Fruit fly (Drosophila melanogaster) whole organism, embryonic: ENCODE results near the gene Vajk3.

Experiments used
- Asciz ChIP-seq: fragments of 200-800 bp; sonication (Bioruptor generic); optimal IDR thresholded peaks from 2 replicates; lab custom pipeline; 2017; ENCODE audit warnings: missing biosample characterization, mild to moderate bottlenecking, missing genetic modification characterization, missing genetic modification reagents
- Bdp1 ChIP-seq: fragments of 200-800 bp; sonication (Bioruptor generic); optimal IDR thresholded peaks from 3 replicates; lab custom pipeline; 2016; ENCODE audit warnings: missing biosample characterization, missing genetic modification characterization
- CG10147 ChIP-seq: fragments of 200-800 bp; sonication (Bioruptor generic); optimal IDR thresholded peaks from 2 replicates; lab custom pipeline; 2019; ENCODE audit warnings: missing biosample characterization, mild to moderate bottlenecking, missing genetic modification characterization, moderate library complexity
- CG1024 ChIP-seq: fragments of 200-800 bp; sonication (Bioruptor generic); IDR thresholded peaks from 2 replicates; pipeline ENCODE4 v1.3.6; 2022; ENCODE audit warnings: missing biosample characterization, missing genetic modification characterization
- CG10543 ChIP-seq: fragments of 200-800 bp; sonication (Bioruptor generic); optimal IDR thresholded peaks from 3 replicates; lab custom pipeline; 2017; ENCODE audit warnings: missing biosample characterization, mild to moderate bottlenecking, missing genetic modification characterization, moderate library complexity
- CG11247 ChIP-seq: fragments of 200-800 bp; sonication (Bioruptor generic); IDR thresholded peaks from 2 replicates; pipeline ENCODE4 v1.3.6; 2022; ENCODE audit warnings: missing biosample characterization, missing genetic modification characterization
- CG11723 ChIP-seq: fragments of 200-800 bp; sonication (Bioruptor generic); optimal IDR thresholded peaks from 2 replicates; lab custom pipeline; 2017; ENCODE audit warnings: missing biosample characterization, mild to moderate bottlenecking, missing genetic modification characterization
- CG12071 ChIP-seq: fragments of 200-800 bp; sonication (Bioruptor generic); optimal IDR thresholded peaks from 3 replicates; lab custom pipeline; 2018; ENCODE audit warnings: missing biosample characterization, mild to moderate bottlenecking, missing genetic modification characterization
- CG12236 ChIP-seq: fragments of 200-800 bp; sonication (Bioruptor generic); optimal IDR thresholded peaks from 2 replicates; lab custom pipeline; 2016; ENCODE audit warnings: missing biosample characterization, missing genetic modification characterization
- CG13775 ChIP-seq: fragments of 200-800 bp; sonication (Bioruptor generic); optimal IDR thresholded peaks from 3 replicates; lab custom pipeline; 2017; ENCODE audit warnings: missing biosample characterization, mild to moderate bottlenecking, missing genetic modification characterization
- CG14050 ChIP-seq: fragments of 200-800 bp; sonication (Bioruptor generic); IDR thresholded peaks from 3 replicates; pipeline ENCODE4 v1.3.6; 2022; ENCODE audit warnings: missing biosample characterization, missing genetic modification characterization
- CG15601 ChIP-seq: fragments of 200-800 bp; sonication (Bioruptor generic); optimal IDR thresholded peaks from 3 replicates; lab custom pipeline; 2019; ENCODE audit warnings: missing biosample characterization, mild to moderate bottlenecking, missing genetic modification characterization, moderate library complexity
- CG17359 ChIP-seq: fragments of 200-800 bp; sonication (Bioruptor generic); optimal IDR thresholded peaks from 3 replicates; lab custom pipeline; 2018; ENCODE audit warnings: missing biosample characterization, mild to moderate bottlenecking, missing genetic modification characterization, moderate library complexity
- CG17612 ChIP-seq: fragments of 200-800 bp; sonication (Bioruptor generic); IDR thresholded peaks from 2 replicates; pipeline ENCODE4 v1.3.6; 2022; ENCODE audit warnings: missing biosample characterization, missing genetic modification characterization
- CG2120 ChIP-seq: fragments of 200-800 bp; sonication (Bioruptor generic); optimal IDR thresholded peaks from 3 replicates; lab custom pipeline; 2016; ENCODE audit warnings: missing biosample characterization, missing genetic modification characterization
- CG34224 ChIP-seq: fragments of 200-800 bp; sonication (Bioruptor generic); IDR thresholded peaks from 3 replicates; pipeline ENCODE4 v1.3.6; 2022; ENCODE audit warnings: missing biosample characterization, missing genetic modification characterization; ENCODE audit not compliant: partially characterized antibody
- CG4328 ChIP-seq: fragments of 200-800 bp; sonication (Bioruptor generic); optimal IDR thresholded peaks from 3 replicates; lab custom pipeline; 2017; ENCODE audit warnings: missing biosample characterization, missing genetic modification reagents, missing genetic modification characterization
- CG8765 ChIP-seq: fragments of 200-800 bp; sonication (Bioruptor generic); IDR thresholded peaks from 2 replicates; pipeline ENCODE4 v1.3.6; 2022; ENCODE audit warnings: missing biosample characterization, missing genetic modification characterization
- CG8944 ChIP-seq: fragments of 200-800 bp; sonication (Bioruptor generic); optimal IDR thresholded peaks from 3 replicates; lab custom pipeline; 2016; ENCODE audit warnings: missing biosample characterization, missing genetic modification characterization
- CoRest ChIP-seq: fragments of 200-800 bp; sonication (Bioruptor generic); optimal IDR thresholded peaks from 3 replicates; lab custom pipeline; 2018; ENCODE audit warnings: missing biosample characterization, mild to moderate bottlenecking, missing genetic modification characterization, moderate library complexity
- CrebB ChIP-seq: fragments of 200-800 bp; sonication (Bioruptor generic); optimal IDR thresholded peaks from 3 replicates; lab custom pipeline; 2018; ENCODE audit warnings: missing biosample characterization, mild to moderate bottlenecking, missing genetic modification characterization
- Dad ChIP-seq: fragments of 200-800 bp; sonication (Bioruptor generic); optimal IDR thresholded peaks from 3 replicates; lab custom pipeline; 2016; ENCODE audit warnings: missing biosample characterization, missing genetic modification characterization
- Dfd ChIP-seq, 2 experiments: fragments of >200 bp; optimal IDR thresholded peaks; 2 replicates each; lab custom pipeline; 2017; ENCODE audit warnings: missing biosample characterization in 2 of 2, missing genetic modification characterization in 2 of 2
- Gug ChIP-seq: fragments of 200-800 bp; sonication (Bioruptor generic); IDR thresholded peaks from 4 replicates; pipeline ENCODE4 v1.3.6; 2022; ENCODE audit warnings: missing biosample characterization, missing genetic modification characterization
- Hsf ChIP-seq: fragments of 200-800 bp; sonication (Bioruptor generic); optimal IDR thresholded peaks from 3 replicates; lab custom pipeline; 2016; ENCODE audit warnings: missing biosample characterization, missing genetic modification characterization
- Kr ChIP-seq: fragments of 200-800 bp; sonication (Bioruptor generic); optimal IDR thresholded peaks from 2 replicates; lab custom pipeline; 2017; ENCODE audit warnings: missing biosample characterization, mild to moderate bottlenecking, missing genetic modification characterization
- MESR4 ChIP-seq: fragments of 200-800 bp; sonication (Bioruptor generic); optimal IDR thresholded peaks from 2 replicates; lab custom pipeline; 2018; ENCODE audit warnings: missing biosample characterization, mild to moderate bottlenecking, missing genetic modification characterization, moderate library complexity
- Mad ChIP-seq: fragments of 200-800 bp; sonication (Bioruptor generic); optimal IDR thresholded peaks from 2 replicates; lab custom pipeline; 2016; ENCODE audit warnings: missing biosample characterization, missing genetic modification characterization
- Med ChIP-seq: fragments of 200-800 bp; sonication (Bioruptor generic); peaks from one replicate; lab custom pipeline; 2016; ENCODE audit warnings: missing biosample characterization, missing genetic modification characterization, mild to moderate bottlenecking, inconsistent platforms, moderate library complexity
- Oli ChIP-seq: fragments of 200-800 bp; sonication (Bioruptor generic); optimal IDR thresholded peaks from 2 replicates; lab custom pipeline; 2018; ENCODE audit warnings: missing biosample characterization, mild to moderate bottlenecking, missing genetic modification characterization, moderate library complexity
- Optix ChIP-seq: fragments of 200-800 bp; sonication (Bioruptor generic); IDR thresholded peaks from 3 replicates; pipeline ENCODE4 v1.3.6; 2022; ENCODE audit warnings: missing biosample characterization, missing genetic modification characterization
- Ravus ChIP-seq: fragments of 200-800 bp; sonication (Bioruptor generic); IDR thresholded peaks from 2 replicates; pipeline ENCODE4 v1.3.6; 2022; ENCODE audit warnings: missing biosample characterization, missing genetic modification characterization
- Spps ChIP-seq: fragments of 200-800 bp; sonication (Bioruptor generic); optimal IDR thresholded peaks from 2 replicates; lab custom pipeline; 2018; ENCODE audit warnings: missing biosample characterization, mild to moderate bottlenecking, missing genetic modification characterization
- ac ChIP-seq: fragments of 200-800 bp; sonication (Bioruptor generic); optimal IDR thresholded peaks from 3 replicates; lab custom pipeline; 2017; ENCODE audit warnings: missing biosample characterization, mild to moderate bottlenecking, missing genetic modification characterization
- az2 ChIP-seq: fragments of 200-800 bp; sonication (Bioruptor generic); optimal IDR thresholded peaks from 3 replicates; lab custom pipeline; 2016; ENCODE audit warnings: missing biosample characterization, missing genetic modification characterization
- cad ChIP-seq: fragments of >200 bp; optimal IDR thresholded peaks from 2 replicates; lab custom pipeline; 2017; ENCODE audit warnings: missing biosample characterization, missing genetic modification characterization
- chinmo ChIP-seq: fragments of 200-800 bp; sonication (Bioruptor generic); IDR thresholded peaks from 4 replicates; pipeline ENCODE4 v1.3.6; 2022; ENCODE audit warnings: missing biosample characterization, missing genetic modification characterization; ENCODE audit not compliant: partially characterized antibody
- croc ChIP-seq: fragments of 200-800 bp; sonication (Bioruptor generic); conservative IDR thresholded peaks from 3 replicates; pipeline ENCODE4 v1.3.6; 2022; ENCODE audit warnings: missing biosample characterization, missing genetic modification characterization
- hkb ChIP-seq, 2 experiments: fragments of 200-800 bp in 1 of 2; fragments of >200 bp in 1 of 2; sonication (Bioruptor generic) in 1 of 2; IDR thresholded peaks in 1 of 2; optimal IDR thresholded peaks in 1 of 2; 2 replicates each; pipeline versions ENCODE4 v1.3.6 to Lab custom; 2017 to 2022; ENCODE audit warnings: missing biosample characterization in 1 of 2, missing genetic modification characterization in 1 of 2
- inv ChIP-seq: fragments of 200-800 bp; sonication (Bioruptor generic); IDR thresholded peaks from 2 replicates; pipeline ENCODE4 v1.3.6; 2022; ENCODE audit warnings: missing biosample characterization, missing genetic modification characterization; ENCODE audit not compliant: partially characterized antibody
- pan ChIP-seq, 4 experiments: fragments of >200 bp in 3 of 4; fragments of 200-800 bp in 1 of 4; sonication (Bioruptor generic) in 1 of 4; optimal IDR thresholded peaks in 3 of 4; IDR thresholded peaks in 1 of 4; 2 replicates each; pipeline versions ENCODE4 v1.3.6 to Lab custom; 2017 to 2022; ENCODE audit warnings: missing biosample characterization in 2 of 4, missing genetic modification characterization in 2 of 4, mixed read lengths in 1 of 4
- pros ChIP-seq: fragments of 200-800 bp; sonication (Bioruptor generic); optimal IDR thresholded peaks from 3 replicates; lab custom pipeline; 2019; ENCODE audit warnings: missing biosample characterization, mild to moderate bottlenecking, missing genetic modification characterization, moderate library complexity
- pum ChIP-seq: fragments of 200-800 bp; sonication (Bioruptor generic); optimal IDR thresholded peaks from 2 replicates; lab custom pipeline; 2016; ENCODE audit warnings: missing biosample characterization, missing genetic modification characterization
- seq ChIP-seq: fragments of 200-800 bp; sonication (Bioruptor generic); IDR thresholded peaks from 2 replicates; pipeline ENCODE4 v1.3.6; 2022; ENCODE audit warnings: missing biosample characterization, missing genetic modification characterization
- sim ChIP-seq: fragments of 200-800 bp; sonication (Bioruptor generic); IDR thresholded peaks from 2 replicates; pipeline ENCODE4 v1.3.6; 2022; ENCODE audit warnings: missing biosample characterization, missing genetic modification characterization
- slou ChIP-seq: fragments of 200-800 bp; sonication (Bioruptor generic); optimal IDR thresholded peaks from 3 replicates; lab custom pipeline; 2016; ENCODE audit warnings: missing biosample characterization, missing genetic modification characterization
- tgo ChIP-seq: fragments of 200-800 bp; sonication (Bioruptor generic); IDR thresholded peaks from 3 replicates; pipeline ENCODE4 v1.3.6; 2022; ENCODE audit warnings: missing biosample characterization, missing genetic modification characterization
- trh ChIP-seq: fragments of 200-800 bp; sonication (Bioruptor generic); optimal IDR thresholded peaks from 2 replicates; lab custom pipeline; 2016; ENCODE audit warnings: missing biosample characterization, missing genetic modification characterization
- zfh1 ChIP-seq: fragments of 200-800 bp; sonication (Bioruptor generic); IDR thresholded peaks from 3 replicates; pipeline ENCODE4 v1.3.6; 2022; ENCODE audit warnings: missing biosample characterization, missing genetic modification characterization

Gene Vajk3

dm6 chr2L:13904331-13904911 is 42.9 kb downstream of the Vajk3 start, which contains the start of gene Smg5 (continued):
- TF ChIP-seq CG2120 (GFP tag; lab: Kevin White, UChicago) = peak; percentile 98
- TF ChIP-seq Dfd (GFP tag; optimal IDR thresholded peaks at IDR 0.05; lab: Kevin White, UChicago) = peak in 1 of 2 experiments; percentile 2
- TF ChIP-seq Spps = peak; percentile 25
- peak; percentile 89 for TF ChIP-seq Bdp1
- TF ChIP-seq ac (GFP tag; lab: Kevin White, UChicago) = peak; percentile 37
- TF ChIP-seq hkb (optimal IDR thresholded peaks at IDR 0.05; lab: Kevin White, UChicago) = peak; percentile 96
- TF ChIP-seq hkb (GFP tag; IDR thresholded peaks at IDR 0.05; lab: Robert Waterston, UW) = peak; percentile 91
- TF ChIP-seq cad (GFP tag; lab: Kevin White, UChicago) = no peak
- peak; percentile 79 for TF ChIP-seq CG11723 (GFP tag; lab: Kevin White, UChicago)
- peak; percentile 88 for TF ChIP-seq CG17612
- no peak for TF ChIP-seq pan (optimal IDR thresholded peaks at IDR 0.05; lab: Kevin White, UChicago)
- TF ChIP-seq pan (GFP tag; optimal IDR thresholded peaks at IDR 0.05 in 1 of 2, IDR thresholded peaks at IDR 0.05 in 1 of 2) = peak in 1 of 2 experiments; percentile 94
- no peak for TF ChIP-seq CG12071 (GFP tag; lab: Kevin White, UChicago)
- TF ChIP-seq pum (GFP tag; lab: Kevin White, UChicago) = peak; percentile 94
- TF ChIP-seq CrebB (tag; lab: Kevin White, UChicago) = peak; percentile 51
- TF ChIP-seq Optix (GFP tag; lab: Robert Waterston, UW) = peak; percentile 99
- peak; percentile 55; the same call in 1 of the 2 replicates for TF ChIP-seq sim (GFP tag; lab: Robert Waterston, UW)
- TF ChIP-seq MESR4 (GFP tag; lab: Kevin White, UChicago) = peak; percentile 88
- peak; percentile 95 for TF ChIP-seq Mad (GFP tag; lab: Kevin White, UChicago)
- TF ChIP-seq tgo (GFP tag; lab: Robert Waterston, UW) = peak; percentile 96
- TF ChIP-seq Dad (GFP tag; lab: Kevin White, UChicago) = peak; percentile 97
- peak; percentile 76 for TF ChIP-seq trh (GFP tag; lab: Kevin White, UChicago)
- peak; percentile 83 for TF ChIP-seq Oli (tag; lab: Kevin White, UChicago)
- TF ChIP-seq CG8944 (GFP tag; lab: Kevin White, UChicago) = peak; percentile 96
- peak; percentile 87 for TF ChIP-seq CG10543
- no peak for TF ChIP-seq Kr (GFP tag; lab: Kevin White, UChicago)
- peak; percentile 91 for TF ChIP-seq Gug (GFP tag; lab: Robert Waterston, UW)
- TF ChIP-seq CoRest = peak; percentile 94
- peak; percentile 99 for TF ChIP-seq Med
- peak; percentile 92 for TF ChIP-seq CG1024 (GFP tag; lab: Robert Waterston, UW)
- TF ChIP-seq pros (GFP tag; lab: Kevin White, UChicago) = no peak
- TF ChIP-seq slou (GFP tag; lab: Kevin White, UChicago) = peak; percentile 81
- peak; percentile 67 for TF ChIP-seq Ravus (GFP tag; lab: Robert Waterston, UW)
- peak; percentile 98 for TF ChIP-seq Hsf (GFP tag; lab: Kevin White, UChicago)
- peak; percentile 96 for TF ChIP-seq CG11247 (GFP tag; lab: Robert Waterston, UW)
- TF ChIP-seq croc = peak; percentile 95
- TF ChIP-seq chinmo = peak; percentile 88; the same call in 1 of the 4 replicates
- TF ChIP-seq seq (GFP tag; lab: Robert Waterston, UW) = peak; percentile 86
- TF ChIP-seq CG14050 (GFP tag; lab: Robert Waterston, UW) = peak; percentile 94
- peak; percentile 81 for TF ChIP-seq CG12236 (GFP tag; lab: Kevin White, UChicago)
- TF ChIP-seq CG8765 (GFP tag; lab: Robert Waterston, UW) = peak; percentile 96
- peak; percentile 99 for TF ChIP-seq CG13775 (GFP tag; lab: Kevin White, UChicago)
- TF ChIP-seq Asciz = peak; percentile 23
- peak; percentile 96 for TF ChIP-seq inv (GFP tag; lab: Robert Waterston, UW)
- peak; percentile 97 for TF ChIP-seq CG34224 (GFP tag; lab: Robert Waterston, UW)
- TF ChIP-seq CG17359 (tag; lab: Kevin White, UChicago) = peak; percentile 80
- TF ChIP-seq CG15601 (tag; lab: Kevin White, UChicago) = peak; percentile 93
- TF ChIP-seq az2 = peak; percentile 86
- TF ChIP-seq CG10147 (GFP tag; lab: Kevin White, UChicago) = peak; percentile 76
- peak; percentile 96 for TF ChIP-seq zfh1 (GFP tag; lab: Robert Waterston, UW)
- peak; percentile 76 for TF ChIP-seq CG4328
